Fruit fly (Drosophila melanogaster): ENCODE results near the gene CG2258.

Gene CG2258

DNA sequence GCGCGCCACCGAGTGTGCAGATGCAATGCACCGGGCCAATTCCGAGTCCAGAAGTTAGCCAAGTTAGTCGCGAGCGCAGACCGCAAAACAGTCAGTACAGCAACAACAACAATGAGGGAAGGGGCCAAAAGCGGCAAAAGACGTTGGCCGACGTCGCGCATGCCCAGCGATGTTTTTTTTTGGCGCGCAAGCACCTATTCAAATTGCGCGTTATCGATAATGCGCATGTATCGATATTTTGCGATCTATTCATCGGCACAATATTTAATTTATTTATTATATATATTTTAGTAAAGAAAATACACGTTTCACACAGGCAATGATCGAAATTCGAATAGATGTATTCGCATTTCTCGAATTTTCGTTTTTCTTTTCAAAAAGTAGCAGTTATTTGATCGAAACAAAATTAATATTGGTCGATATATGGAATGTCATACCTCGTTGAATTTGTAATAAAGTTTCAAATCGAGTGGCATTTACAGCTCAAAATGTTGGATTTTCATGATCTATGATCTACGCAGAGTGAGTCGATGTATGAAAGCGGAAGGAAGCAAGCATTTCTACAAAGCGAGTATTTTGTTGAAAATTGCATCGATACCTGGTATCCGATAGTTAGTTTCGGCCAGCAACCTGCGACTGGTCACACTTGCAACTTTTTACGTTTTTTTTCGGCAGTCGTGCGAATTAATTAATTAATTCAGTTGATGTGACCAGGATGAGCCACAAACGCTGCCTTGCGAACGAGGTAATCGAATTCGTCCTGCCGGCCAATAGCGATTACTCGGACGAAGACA is 27.5 kb upstream of the CG2258 start, which contains the start of gene CG2116 (continued):
- TF ChIP-seq BEAF-32 (GFP tag; optimal IDR thresholded peaks at IDR 0.05) (peak; percentile 85), inv (GFP tag; IDR thresholded peaks at IDR 0.05; ENCODE audit: partially characterized antibody) (peak; percentile 59; the same call in 1 of the 2 replicates), B-H2 (GFP tag; optimal IDR thresholded peaks at IDR 0.05) (no peak), eyg (GFP tag; optimal IDR thresholded peaks at IDR 0.05) (no peak), sima (GFP tag; optimal IDR thresholded peaks at IDR 0.05) (no peak), CG6791 (GFP tag; IDR thresholded peaks at IDR 0.05; ENCODE audit: partially characterized antibody) (peak; percentile 64), Stat92E (GFP tag; optimal IDR thresholded peaks at IDR 0.05) (no peak), bbx (GFP tag; IDR thresholded peaks at IDR 0.05; ENCODE audit: partially characterized antibody) (peak; percentile 63), CG2116 (GFP tag; optimal IDR thresholded peaks at IDR 0.05) (peak; percentile 93), Bdp1 (GFP tag; optimal IDR thresholded peaks at IDR 0.05) (no peak), zen2 (GFP tag; IDR thresholded peaks at IDR 0.05; ENCODE audit: partially characterized antibody) (peak; percentile 52; the same call in 1 of the 3 replicates), HLH54F (GFP tag; optimal IDR thresholded peaks at IDR 0.05) (no peak), gfzf (GFP tag; optimal IDR thresholded peaks at IDR 0.05) (peak; percentile 80), Abd-B (GFP tag; optimal IDR thresholded peaks at IDR 0.05) (peak; percentile 6), esg (GFP tag; conservative IDR thresholded peaks at IDR 0.05) (no peak), sna (GFP tag; IDR thresholded peaks at IDR 0.05; ENCODE audit: partially characterized antibody) (0 out of 2 replicates have a peak, but pooled peaks have one; percentile 30), CG7963 (GFP tag; IDR thresholded peaks at IDR 0.05; ENCODE audit: partially characterized antibody) (peak; percentile 59; the same call in 2 of the 3 replicates), Sin3A (optimal IDR thresholded peaks at IDR 0.05) (peak; percentile 56), ato (GFP tag; IDR thresholded peaks at IDR 0.05; ENCODE audit: partially characterized antibody) (peak; percentile 63), Med (GFP tag) (peak; percentile 74), fu2 (GFP tag; optimal IDR thresholded peaks at IDR 0.05) (no peak), CG34224 (GFP tag; IDR thresholded peaks at IDR 0.05; ENCODE audit: partially characterized antibody) (peak; percentile 53; the same call in 2 of the 3 replicates), phol (tag; optimal IDR thresholded peaks at IDR 0.05) (peak; percentile 30), Hr51 (GFP tag; optimal IDR thresholded peaks at IDR 0.05) (no peak), Hey (tag; optimal IDR thresholded peaks at IDR 0.05) (no peak), CG2129 (GFP tag; IDR thresholded peaks at IDR 0.05; ENCODE audit: partially characterized antibody) (0 out of 2 replicates have a peak, but pooled peaks have one; percentile 43), Hr78 (GFP tag; optimal IDR thresholded peaks at IDR 0.05) (no peak), Chrac-16 (GFP tag; optimal IDR thresholded peaks at IDR 0.05) (no peak), sob (GFP tag; IDR thresholded peaks at IDR 0.05) (no peak), Hmx (GFP tag; optimal IDR thresholded peaks at IDR 0.05) (no peak), sens (GFP tag) (peak; percentile 53), dmrt99B (tag; optimal IDR thresholded peaks at IDR 0.05) (no peak), CG9437 (GFP tag; optimal IDR thresholded peaks at IDR 0.05) (peak; percentile 37), CG16863 (GFP tag; optimal IDR thresholded peaks at IDR 0.05) (no peak), ci (GFP tag; IDR thresholded peaks at IDR 0.05) (0 out of 3 replicates have a peak, but pooled peaks have one; percentile 25), vvl (GFP tag; IDR thresholded peaks at IDR 0.05) (peak; percentile 72), Dll (GFP tag; IDR thresholded peaks at IDR 0.05; ENCODE audit: partially characterized antibody) (peak; percentile 79), dmrt11E (tag; optimal IDR thresholded peaks at IDR 0.05) (no peak), CG6654 (GFP tag; optimal IDR thresholded peaks at IDR 0.05) (no peak), vnd (GFP tag; IDR thresholded peaks at IDR 0.05; ENCODE audit: partially characterized antibody) (peak; percentile 72), row (GFP tag; IDR thresholded peaks at IDR 0.05) (peak; percentile 48; the same call in 2 of the 3 replicates), tna (GFP tag; IDR thresholded peaks at IDR 0.05; ENCODE audit: partially characterized antibody) (0 out of 2 replicates have a peak, but pooled peaks have one; percentile 11), CG8359 (GFP tag; optimal IDR thresholded peaks at IDR 0.05; ENCODE audit: borderline replicate concordance) (no peak), Scr (GFP tag; IDR thresholded peaks at IDR 0.05; ENCODE audit: partially characterized antibody) (peak; percentile 79), Bgb (GFP tag; IDR thresholded peaks at IDR 0.05; ENCODE audit: partially characterized antibody) (peak; percentile 81), z (GFP tag; IDR thresholded peaks at IDR 0.05) (no peak)

All from whole organism, embryonic.